Fruit fly (Drosophila melanogaster): ENCODE measurements around the gene CG31176.
"Not testable (repeated sequence)": the region's sequence is repeated elsewhere in the genome, so short reads cannot be mapped to it uniquely, and the experiment has no call there.

CG31176 gene

dm6 chr3R:21739010-21739409 is 19.6 kb upstream of the CG31176 start, which contains the start of gene CG34034:
Gene CG34034 (minus strand): TSS chr3R:21739110.
- TF ChIP-seq insv (optimal IDR thresholded peaks at IDR 0.05) (no peak), Myc (optimal IDR thresholded peaks at IDR 0.05) (no peak), ttk (optimal IDR thresholded peaks at IDR 0.05) (no peak), Sin3A (optimal IDR thresholded peaks at IDR 0.05) (no peak), h (optimal IDR thresholded peaks at IDR 0.05) (no peak), psq (optimal IDR thresholded peaks at IDR 0.05) (no peak)

dm6 chr3R:21737264-21737663 is 17.8 kb upstream of the CG31176 start, which contains the start of gene CG42870:
Gene CG42870 (minus strand): TSS chr3R:21737364.
- TF ChIP-seq Myc (optimal IDR thresholded peaks at IDR 0.05) (no peak), psq (optimal IDR thresholded peaks at IDR 0.05) (no peak), insv (optimal IDR thresholded peaks at IDR 0.05) (no peak), h (optimal IDR thresholded peaks at IDR 0.05) (no peak), ttk (optimal IDR thresholded peaks at IDR 0.05) (no peak), Sin3A (optimal IDR thresholded peaks at IDR 0.05) (no peak)

- TF ChIP-seq ttk (optimal IDR thresholded peaks at IDR 0.05) = no peak
- no peak for TF ChIP-seq Myc (optimal IDR thresholded peaks at IDR 0.05)
- TF ChIP-seq psq (optimal IDR thresholded peaks at IDR 0.05) = no peak
- no peak for TF ChIP-seq insv (optimal IDR thresholded peaks at IDR 0.05)
- no peak for TF ChIP-seq Sin3A (optimal IDR thresholded peaks at IDR 0.05)
- TF ChIP-seq h (optimal IDR thresholded peaks at IDR 0.05) = no peak
These were observed 17.3 kb upstream of the CG31176 start, which contains the start of gene CG42869 for dm6 chr3R:21736749-21737148. Gene CG42869 (minus strand): TSS chr3R:21736849.

- not testable (repeated sequence) for TF ChIP-seq insv, Myc, h (optimal IDR thresholded peaks at IDR 0.05)
These were observed 16.7 kb upstream of the CG31176 start, which contains the start of gene Sfp93F for dm6 chr3R:21736196-21736595. Gene Sfp93F (minus strand): TSS chr3R:21736296.

dm6 chr3R:21732901-21733300 is 13.4 kb upstream of the CG31176 start:
- no peak for TF ChIP-seq psq (optimal IDR thresholded peaks at IDR 0.05)
- no peak for TF ChIP-seq h (optimal IDR thresholded peaks at IDR 0.05)
- TF ChIP-seq ttk (optimal IDR thresholded peaks at IDR 0.05) = no peak
- no peak for TF ChIP-seq Myc (optimal IDR thresholded peaks at IDR 0.05)
- TF ChIP-seq insv (optimal IDR thresholded peaks at IDR 0.05) = no peak
- TF ChIP-seq Sin3A (optimal IDR thresholded peaks at IDR 0.05) = no peak

dm6 chr3R:21731682-21732081 is 12.2 kb upstream of the CG31176 start:
- TF ChIP-seq ttk (optimal IDR thresholded peaks at IDR 0.05) (no peak), insv (optimal IDR thresholded peaks at IDR 0.05) (no peak), Myc (optimal IDR thresholded peaks at IDR 0.05) (no peak), psq (optimal IDR thresholded peaks at IDR 0.05) (no peak), h (optimal IDR thresholded peaks at IDR 0.05) (no peak), Sin3A (optimal IDR thresholded peaks at IDR 0.05) (no peak)

dm6 chr3R:21730955-21731354 is 11.5 kb upstream of the CG31176 start:
- TF ChIP-seq insv (optimal IDR thresholded peaks at IDR 0.05) (no peak), ttk (optimal IDR thresholded peaks at IDR 0.05) (no peak), h (optimal IDR thresholded peaks at IDR 0.05) (no peak), psq (optimal IDR thresholded peaks at IDR 0.05) (no peak), Sin3A (optimal IDR thresholded peaks at IDR 0.05) (no peak), Myc (optimal IDR thresholded peaks at IDR 0.05) (no peak)

dm6 chr3R:21726593-21726992 is 7.1 kb upstream of the CG31176 start:
- TF ChIP-seq Sin3A (optimal IDR thresholded peaks at IDR 0.05) = no peak
- TF ChIP-seq psq (optimal IDR thresholded peaks at IDR 0.05) = no peak
- no peak for TF ChIP-seq ttk (optimal IDR thresholded peaks at IDR 0.05)
- TF ChIP-seq h (optimal IDR thresholded peaks at IDR 0.05) = no peak
- TF ChIP-seq insv (optimal IDR thresholded peaks at IDR 0.05) = no peak
- no peak for TF ChIP-seq Myc (optimal IDR thresholded peaks at IDR 0.05)

- TF ChIP-seq Sin3A (optimal IDR thresholded peaks at IDR 0.05) = no peak
- TF ChIP-seq h (optimal IDR thresholded peaks at IDR 0.05) = no peak
- no peak for TF ChIP-seq insv (optimal IDR thresholded peaks at IDR 0.05)
- no peak for TF ChIP-seq psq (optimal IDR thresholded peaks at IDR 0.05)
- no peak for TF ChIP-seq Myc (optimal IDR thresholded peaks at IDR 0.05)
- no peak for TF ChIP-seq ttk (optimal IDR thresholded peaks at IDR 0.05)
These were observed 3.0 kb upstream of the CG31176 start for dm6 chr3R:21722457-21722856.

- TF ChIP-seq Myc (optimal IDR thresholded peaks at IDR 0.05) (no peak), ttk (optimal IDR thresholded peaks at IDR 0.05) (no peak), h (optimal IDR thresholded peaks at IDR 0.05) (no peak), psq (optimal IDR thresholded peaks at IDR 0.05) (no peak), insv (optimal IDR thresholded peaks at IDR 0.05) (no peak), Sin3A (optimal IDR thresholded peaks at IDR 0.05) (no peak)
These were observed 523 bp upstream of the CG31176 start for dm6 chr3R:21719934-21720431.

dm6 chr3R:21704439-21704838 is 15.0 kb downstream of the CG31176 start:
- no peak for TF ChIP-seq insv (optimal IDR thresholded peaks at IDR 0.05)
- no peak for TF ChIP-seq Sin3A (optimal IDR thresholded peaks at IDR 0.05)
- TF ChIP-seq h (optimal IDR thresholded peaks at IDR 0.05) = no peak
- TF ChIP-seq ttk (optimal IDR thresholded peaks at IDR 0.05) = no peak
- no peak for TF ChIP-seq psq (optimal IDR thresholded peaks at IDR 0.05)
- TF ChIP-seq Myc (optimal IDR thresholded peaks at IDR 0.05) = no peak

- TF ChIP-seq insv (optimal IDR thresholded peaks at IDR 0.05) (no peak), h (optimal IDR thresholded peaks at IDR 0.05) (no peak), Sin3A (optimal IDR thresholded peaks at IDR 0.05) (no peak), Myc (optimal IDR thresholded peaks at IDR 0.05) (no peak), ttk (optimal IDR thresholded peaks at IDR 0.05) (no peak), psq (optimal IDR thresholded peaks at IDR 0.05) (no peak)
These were observed 16.1 kb downstream of the CG31176 start for dm6 chr3R:21703346-21703745.

dm6 chr3R:21701529-21701928 is 17.9 kb downstream of the CG31176 start:
- no peak for TF ChIP-seq psq (optimal IDR thresholded peaks at IDR 0.05)
- TF ChIP-seq ttk (optimal IDR thresholded peaks at IDR 0.05) = no peak
- no peak for TF ChIP-seq Myc (optimal IDR thresholded peaks at IDR 0.05)
- TF ChIP-seq insv (optimal IDR thresholded peaks at IDR 0.05) = no peak
- TF ChIP-seq Sin3A (optimal IDR thresholded peaks at IDR 0.05) = no peak
- no peak for TF ChIP-seq h (optimal IDR thresholded peaks at IDR 0.05)

Measured in Kc167 (cell line).